Fruit fly (Drosophila melanogaster) whole organism, prepupa: Measurements from ENCODE around the gene Ltn1.

Source experiments
- Blimp-1 ChIP-seq: fragments of 200-800 bp; sonication (Bioruptor generic); optimal IDR thresholded peaks from 3 replicates; lab custom pipeline; 2017; ENCODE audit warnings: missing biosample characterization, missing genetic modification characterization, mild to moderate bottlenecking, moderate library complexity, missing genetic modification reagents
- CG10669 ChIP-seq: fragments of 200-800 bp; sonication (Bioruptor generic); optimal IDR thresholded peaks from 3 replicates; lab custom pipeline; 2018; ENCODE audit warnings: missing biosample characterization, mild to moderate bottlenecking, missing genetic modification characterization, moderate library complexity
- CG11294 ChIP-seq: fragments of 200-800 bp; sonication (Bioruptor generic); IDR thresholded peaks from 2 replicates; pipeline ENCODE4 v1.3.6; 2022; ENCODE audit warnings: missing biosample characterization, missing genetic modification characterization
- CG11762 ChIP-seq: fragments of 200-800 bp; sonication (Bioruptor generic); optimal IDR thresholded peaks from 3 replicates; lab custom pipeline; 2016; ENCODE audit warnings: missing biosample characterization, missing genetic modification characterization; ENCODE audit not compliant: insufficient read depth
- CG11902 ChIP-seq: fragments of 200-800 bp; sonication (Bioruptor generic); optimal IDR thresholded peaks from 3 replicates; lab custom pipeline; 2016; ENCODE audit warnings: missing biosample characterization, missing genetic modification characterization
- CG15336 ChIP-seq: fragments of 200-800 bp; sonication (Bioruptor generic); IDR thresholded peaks from 2 replicates; pipeline ENCODE4 v1.3.6; 2022; ENCODE audit warnings: missing biosample characterization, missing genetic modification characterization
- CG1621 ChIP-seq: fragments of 200-800 bp; sonication (Bioruptor generic); optimal IDR thresholded peaks from 3 replicates; lab custom pipeline; 2018; ENCODE audit warnings: missing biosample characterization, mild to moderate bottlenecking, missing genetic modification characterization
- CG16779 ChIP-seq: fragments of 200-800 bp; sonication (Bioruptor generic); optimal IDR thresholded peaks from 3 replicates; lab custom pipeline; 2017; ENCODE audit warnings: missing biosample characterization, mild to moderate bottlenecking, missing genetic modification characterization
- CG31627 ChIP-seq: fragments of 200-800 bp; sonication (Bioruptor generic); optimal IDR thresholded peaks from 3 replicates; lab custom pipeline; 2016; ENCODE audit warnings: missing biosample characterization, missing genetic modification characterization
- CG32006 ChIP-seq: fragments of 200-800 bp; sonication (Bioruptor generic); optimal IDR thresholded peaks from 3 replicates; lab custom pipeline; 2017; ENCODE audit warnings: missing biosample characterization, mild to moderate bottlenecking, missing genetic modification characterization
- CG34406 ChIP-seq: fragments of 200-800 bp; sonication (Bioruptor generic); optimal IDR thresholded peaks from 3 replicates; lab custom pipeline; 2016; ENCODE audit warnings: missing biosample characterization, missing genetic modification characterization
- CG3919 ChIP-seq: fragments of 200-800 bp; sonication (Bioruptor generic); optimal IDR thresholded peaks from 3 replicates; lab custom pipeline; 2016; ENCODE audit warnings: missing biosample characterization, missing genetic modification characterization
- CG4318 ChIP-seq: fragments of 200-800 bp; sonication (Bioruptor generic); optimal IDR thresholded peaks from 3 replicates; lab custom pipeline; 2017; ENCODE audit warnings: missing biosample characterization, mild to moderate bottlenecking, missing genetic modification characterization
- CG6792 ChIP-seq: fragments of 200-800 bp; sonication (Bioruptor generic); optimal IDR thresholded peaks from 3 replicates; lab custom pipeline; 2016; ENCODE audit warnings: missing biosample characterization, missing genetic modification characterization
- CG6808 ChIP-seq: fragments of 200-800 bp; sonication (Bioruptor generic); optimal IDR thresholded peaks from 3 replicates; lab custom pipeline; 2017; ENCODE audit warnings: missing biosample characterization, missing genetic modification characterization, mild to moderate bottlenecking, moderate library complexity, missing genetic modification reagents
- CG6854 ChIP-seq: fragments of 200-800 bp; sonication (Bioruptor generic); optimal IDR thresholded peaks from 2 replicates; lab custom pipeline; 2017; ENCODE audit warnings: missing biosample characterization, mild to moderate bottlenecking, missing genetic modification characterization
- CG8119 ChIP-seq: fragments of 200-800 bp; sonication (Bioruptor generic); IDR thresholded peaks from 3 replicates; pipeline ENCODE4 v1.3.6; 2022; ENCODE audit warnings: missing biosample characterization, missing genetic modification characterization
- CG8319 ChIP-seq: fragments of 200-800 bp; sonication (Bioruptor generic); optimal IDR thresholded peaks from 3 replicates; lab custom pipeline; 2016; ENCODE audit warnings: missing biosample characterization, missing genetic modification characterization
- CG9139 ChIP-seq: fragments of 200-800 bp; sonication (Bioruptor generic); optimal IDR thresholded peaks from 3 replicates; lab custom pipeline; 2017; ENCODE audit warnings: missing biosample characterization, mild to moderate bottlenecking, missing genetic modification characterization
- Eip75B ChIP-seq: fragments of 200-800 bp; sonication (Bioruptor generic); optimal IDR thresholded peaks from 3 replicates; lab custom pipeline; 2016; ENCODE audit warnings: missing biosample characterization, missing genetic modification characterization
- Eip78C ChIP-seq: fragments of 200-800 bp; sonication (Bioruptor generic); peaks from one replicate; lab custom pipeline; 2016; ENCODE audit warnings: missing biosample characterization, missing genetic modification characterization
- Eip93F ChIP-seq: fragments of 200-800 bp; sonication (Bioruptor generic); optimal IDR thresholded peaks from 2 replicates; lab custom pipeline; 2016; ENCODE audit warnings: missing biosample characterization, mild to moderate bottlenecking, missing genetic modification characterization
- Ets21C ChIP-seq: fragments of 200-800 bp; sonication (Bioruptor generic); optimal IDR thresholded peaks from 3 replicates; lab custom pipeline; 2016; ENCODE audit warnings: missing biosample characterization, missing genetic modification characterization
- Ets96B ChIP-seq: fragments of 200-800 bp; optimal IDR thresholded peaks from 2 replicates; lab custom pipeline; 2019; ENCODE audit warnings: missing biosample characterization, mild to moderate bottlenecking, missing genetic modification characterization, moderate library complexity
- Hr39 ChIP-seq: fragments of 200-800 bp; sonication (Bioruptor generic); optimal IDR thresholded peaks from 2 replicates; lab custom pipeline; 2016; ENCODE audit warnings: missing biosample characterization, missing genetic modification characterization
- Lpt ChIP-seq: fragments of 200-800 bp; sonication (Bioruptor generic); optimal IDR thresholded peaks from 3 replicates; lab custom pipeline; 2016; ENCODE audit warnings: missing biosample characterization, missing genetic modification characterization
- Met ChIP-seq: fragments of 200-800 bp; sonication (Bioruptor generic); optimal IDR thresholded peaks from 3 replicates; lab custom pipeline; 2016; ENCODE audit warnings: missing biosample characterization, missing genetic modification characterization
- OdsH ChIP-seq: fragments of 200-800 bp; sonication (Bioruptor generic); optimal IDR thresholded peaks from 3 replicates; lab custom pipeline; 2016; ENCODE audit warnings: missing biosample characterization, missing genetic modification characterization
- Smox ChIP-seq: fragments of 200-800 bp; sonication (Bioruptor generic); optimal IDR thresholded peaks from 3 replicates; lab custom pipeline; 2016; ENCODE audit warnings: missing biosample characterization, missing genetic modification characterization
- Sox15 ChIP-seq: fragments of 200-800 bp; sonication (Bioruptor generic); optimal IDR thresholded peaks from 3 replicates; lab custom pipeline; 2016; ENCODE audit warnings: missing biosample characterization, missing genetic modification characterization
- acj6 ChIP-seq: fragments of 200-800 bp; sonication (Bioruptor generic); optimal IDR thresholded peaks from 3 replicates; lab custom pipeline; 2016; ENCODE audit warnings: missing biosample characterization, missing genetic modification characterization
- dsx ChIP-seq: fragments of 200-800 bp; optimal IDR thresholded peaks from 3 replicates; lab custom pipeline; 2019; ENCODE audit warnings: missing biosample characterization, mild to moderate bottlenecking, missing genetic modification characterization, moderate library complexity; ENCODE audit not compliant: poor library complexity, severe bottlenecking
- esn ChIP-seq: fragments of 200-800 bp; sonication (Bioruptor generic); optimal IDR thresholded peaks from 2 replicates; lab custom pipeline; 2016; ENCODE audit warnings: missing biosample characterization, mild to moderate bottlenecking, missing genetic modification characterization, moderate library complexity
- fd59A ChIP-seq: fragments of 200-800 bp; sonication (Bioruptor generic); optimal IDR thresholded peaks from 2 replicates; lab custom pipeline; 2017; ENCODE audit warnings: missing biosample characterization, mild to moderate bottlenecking, missing genetic modification characterization, missing genetic modification reagents
- fd85E ChIP-seq: fragments of 200-800 bp; sonication (Bioruptor generic); optimal IDR thresholded peaks from 3 replicates; lab custom pipeline; 2016; ENCODE audit warnings: missing biosample characterization, missing genetic modification characterization
- net ChIP-seq: fragments of 200-800 bp; sonication (Bioruptor generic); optimal IDR thresholded peaks from 3 replicates; lab custom pipeline; 2016; ENCODE audit warnings: missing biosample characterization, missing genetic modification characterization
- pdm3 ChIP-seq: fragments of 200-800 bp; sonication (Bioruptor generic); optimal IDR thresholded peaks from 3 replicates; lab custom pipeline; 2016; ENCODE audit warnings: missing biosample characterization, missing genetic modification characterization
- salr ChIP-seq, 2 experiments: fragments of 200-800 bp; sonication (Bioruptor generic); optimal IDR thresholded peaks; 3 replicates each; lab custom pipeline; 2016 to 2018; ENCODE audit warnings: missing biosample characterization in 2 of 2, missing genetic modification characterization in 2 of 2, mild to moderate bottlenecking in 1 of 2
- spab ChIP-seq: fragments of 200-800 bp; sonication (Bioruptor generic); optimal IDR thresholded peaks from 2 replicates; lab custom pipeline; 2017; ENCODE audit warnings: missing biosample characterization, mild to moderate bottlenecking, missing genetic modification characterization, missing genetic modification reagents
- ss ChIP-seq, 2 experiments: fragments of 200-800 bp; sonication (Bioruptor generic); optimal IDR thresholded peaks; 2 replicates in 1 of 2; 3 replicates in 1 of 2; lab custom pipeline; 2017 to 2018; ENCODE audit warnings: mild to moderate bottlenecking in 2 of 2, missing biosample characterization in 2 of 2, missing genetic modification characterization in 2 of 2, moderate library complexity in 1 of 2
- svp ChIP-seq: fragments of 200-800 bp; sonication (Bioruptor generic); peaks from one replicate; lab custom pipeline; 2016; ENCODE audit warnings: missing biosample characterization, missing genetic modification characterization
- topi ChIP-seq: fragments of 200-800 bp; sonication (Bioruptor generic); optimal IDR thresholded peaks from 3 replicates; lab custom pipeline; 2016; ENCODE audit warnings: missing biosample characterization, missing genetic modification characterization
- vri ChIP-seq: fragments of 200-800 bp; sonication (Bioruptor generic); optimal IDR thresholded peaks from 3 replicates; lab custom pipeline; 2016; ENCODE audit warnings: missing biosample characterization, mild to moderate bottlenecking, missing genetic modification characterization

Ltn1 gene

DNA sequence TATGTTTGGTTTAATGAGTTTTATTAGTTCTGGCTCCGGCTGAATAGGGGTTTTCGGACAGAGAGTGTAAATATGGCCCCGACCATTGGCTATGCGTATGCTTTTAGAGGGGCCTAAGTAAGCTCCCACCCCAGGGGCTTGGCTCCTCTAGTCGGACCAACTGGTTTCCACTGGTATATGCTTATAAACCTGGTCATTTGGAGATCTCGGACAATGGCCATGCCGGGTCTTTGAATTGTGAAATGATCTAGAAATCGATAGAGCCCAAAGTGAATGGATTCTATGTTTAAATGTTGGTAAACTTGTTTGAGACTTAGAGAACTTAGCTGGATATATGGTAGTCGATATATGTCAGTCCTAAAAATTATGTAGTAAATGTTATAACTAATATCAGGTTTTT is 6.6 kb upstream of the Ltn1 start:
- no peak for TF ChIP-seq salr (GFP tag; optimal IDR thresholded peaks at IDR 0.05; lab: Kevin White, UChicago)
- peak; percentile 25 for TF ChIP-seq Eip78C (GFP tag; lab: Kevin White, UChicago)

DNA sequence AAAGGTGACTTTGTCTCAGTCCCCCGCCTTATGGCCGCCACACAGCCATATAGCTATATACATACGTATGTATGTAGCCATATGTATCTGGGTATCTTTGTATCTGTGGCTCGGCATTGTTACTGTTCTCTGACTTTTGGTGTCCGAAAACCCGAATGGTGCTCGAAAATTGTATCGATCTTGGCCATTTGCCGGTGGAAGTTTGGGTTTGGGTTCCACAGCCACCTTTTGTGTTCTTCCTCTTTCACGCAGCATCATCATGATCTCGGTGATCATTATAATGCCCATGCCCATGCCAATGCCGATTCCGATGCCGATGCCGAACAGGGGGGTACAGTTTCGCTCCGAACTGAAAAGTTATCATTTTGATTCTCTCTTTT is 5.9 kb upstream of the Ltn1 start:
- TF ChIP-seq Smox, result no peak
- no peak for TF ChIP-seq CG3919 (GFP tag; lab: Kevin White, UChicago)
- no peak for TF ChIP-seq CG6854 (GFP tag; lab: Kevin White, UChicago)
- no peak for TF ChIP-seq OdsH (GFP tag; lab: Kevin White, UChicago)
- peak; percentile 34 for TF ChIP-seq svp (GFP tag; lab: Kevin White, UChicago)
- peak; percentile 70 for TF ChIP-seq Eip78C (GFP tag; lab: Kevin White, UChicago)
- TF ChIP-seq CG11294 (GFP tag; lab: Robert Waterston, UW), result no peak
- TF ChIP-seq CG11902 (GFP tag; lab: Kevin White, UChicago), result no peak
- TF ChIP-seq dsx (GFP tag; lab: Kevin White, UChicago), result peak; percentile 85
- no peak for TF ChIP-seq CG34406 (GFP tag; lab: Kevin White, UChicago)
- TF ChIP-seq CG6808 (GFP tag; lab: Kevin White, UChicago), result peak; percentile 40
- no peak for TF ChIP-seq CG8119 (GFP tag; lab: Robert Waterston, UW)
- no peak for TF ChIP-seq Ets96B (tag; lab: Kevin White, UChicago)

DNA sequence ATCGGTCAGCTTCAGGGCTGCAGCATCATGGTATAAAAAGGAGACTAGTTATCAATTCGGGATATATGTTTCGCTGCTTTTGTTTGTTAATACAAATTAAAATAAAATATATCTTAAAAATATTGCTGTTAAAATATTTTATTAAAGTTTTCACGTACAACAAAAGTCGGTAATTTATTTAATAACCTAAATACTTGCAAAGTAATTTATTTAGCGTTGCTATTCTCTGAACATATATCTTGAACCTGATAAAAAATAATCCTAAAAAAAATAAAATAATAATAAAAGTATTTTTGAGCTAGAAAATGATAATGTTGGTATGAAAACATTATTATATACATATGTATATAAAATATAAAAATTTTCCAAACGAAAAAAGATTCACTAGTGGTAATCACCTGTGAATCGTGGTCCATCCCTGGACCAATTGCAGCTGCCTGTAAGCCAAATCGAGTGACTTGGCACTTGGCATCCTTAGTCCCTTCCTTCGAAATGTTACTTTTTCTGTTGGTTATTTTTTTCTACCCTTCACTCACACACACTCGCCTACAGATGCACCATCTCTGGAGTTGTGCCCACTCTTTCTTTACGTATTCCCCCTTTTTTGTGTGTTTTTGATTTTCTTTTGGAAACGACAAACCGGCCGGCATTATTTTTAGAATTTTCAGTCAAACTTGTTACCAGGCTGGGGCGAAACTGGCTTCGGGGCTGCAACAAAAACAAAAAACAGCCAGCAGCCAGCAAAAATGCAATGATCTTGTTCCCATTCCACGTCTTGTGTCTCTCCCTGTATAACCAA is 5.3 kb upstream of the Ltn1 start:
- no peak for TF ChIP-seq Ets21C
- no peak for TF ChIP-seq CG9139 (GFP tag; lab: Kevin White, UChicago)
- TF ChIP-seq Ets96B (tag; lab: Kevin White, UChicago), result peak; percentile 83
- no peak for TF ChIP-seq fd59A (GFP tag; lab: Kevin White, UChicago)
- peak; percentile 44 for TF ChIP-seq Smox
- peak; percentile 22 for TF ChIP-seq CG16779
- TF ChIP-seq CG1621 (tag; lab: Kevin White, UChicago), result peak; percentile 50
- TF ChIP-seq Blimp-1 (GFP tag; lab: Kevin White, UChicago), result peak; percentile 50
- peak; percentile 63 for TF ChIP-seq CG6808 (GFP tag; lab: Kevin White, UChicago)
- TF ChIP-seq Sox15, result peak; percentile 49
- peak; percentile 51 for TF ChIP-seq Eip78C (GFP tag; lab: Kevin White, UChicago)
- no peak for TF ChIP-seq dsx (GFP tag; lab: Kevin White, UChicago)
- TF ChIP-seq net, result peak; percentile 24
- peak; percentile 41 for TF ChIP-seq CG11762 (GFP tag; lab: Kevin White, UChicago)
- peak; percentile 80 for TF ChIP-seq CG32006 (GFP tag; lab: Kevin White, UChicago)
- TF ChIP-seq CG34406 (GFP tag; lab: Kevin White, UChicago), result peak; percentile 77
- no peak for TF ChIP-seq vri
- peak; percentile 52 for TF ChIP-seq CG6792 (GFP tag; lab: Kevin White, UChicago)
- peak; percentile 63 for TF ChIP-seq CG3919 (GFP tag; lab: Kevin White, UChicago)
- peak; percentile 69 for TF ChIP-seq esn (GFP tag; lab: Kevin White, UChicago)
- peak; percentile 60 for TF ChIP-seq CG4318 (GFP tag; lab: Kevin White, UChicago)
- peak; percentile 54 to 76 for TF ChIP-seq ss (GFP tag; optimal IDR thresholded peaks at IDR 0.05; lab: Kevin White, UChicago)
- no peak for TF ChIP-seq Eip93F
- TF ChIP-seq Lpt, result no peak
- TF ChIP-seq spab, result peak; percentile 63
- peak; percentile 72 for TF ChIP-seq acj6 (GFP tag; lab: Kevin White, UChicago)
- TF ChIP-seq fd85E (GFP tag; lab: Kevin White, UChicago), result no peak
- peak; percentile 74 for TF ChIP-seq svp (GFP tag; lab: Kevin White, UChicago)
- TF ChIP-seq CG15336, result 0 out of 2 replicates have a peak, but pooled peaks have one; percentile 16
- peak; percentile 0 for TF ChIP-seq Eip75B (GFP tag; lab: Kevin White, UChicago)
- peak; percentile 39 for TF ChIP-seq CG8319
- no peak for TF ChIP-seq pdm3 (GFP tag; lab: Kevin White, UChicago)
- TF ChIP-seq Met, result peak; percentile 32
- TF ChIP-seq Hr39 (GFP tag; lab: Kevin White, UChicago), result peak; percentile 8
- TF ChIP-seq CG8119 (GFP tag; lab: Robert Waterston, UW), result peak; percentile 65
- peak; percentile 25 for TF ChIP-seq topi (GFP tag; lab: Kevin White, UChicago)
- peak; percentile 19 for TF ChIP-seq CG11902 (GFP tag; lab: Kevin White, UChicago)
- no peak for TF ChIP-seq CG11294 (GFP tag; lab: Robert Waterston, UW)
- TF ChIP-seq CG6854 (GFP tag; lab: Kevin White, UChicago), result no peak
- peak; percentile 3 for TF ChIP-seq CG31627 (GFP tag; lab: Kevin White, UChicago)
- peak; percentile 73 for TF ChIP-seq OdsH (GFP tag; lab: Kevin White, UChicago)
- peak; percentile 48 for TF ChIP-seq CG10669 (GFP tag; lab: Kevin White, UChicago)
